Worm (Caenorhabditis elegans) whole organism, young adult: ENCODE measurements around the gene Y62H9A.11.
A peak's percentile ranks its signal among the peaks of the same experiment; 100 is the strongest.

ENCODE experiments used
- B0035.1 ChIP-seq: sonication (generic microtip); optimal IDR thresholded peaks from 2 replicates; lab custom pipeline; 2016; ENCODE audit warnings: missing genetic modification characterization, mild to moderate bottlenecking, missing compliant biosample characterization, missing genotype, missing genetic modification reagents
- F10E7.11 ChIP-seq: sonication (generic microtip); optimal IDR thresholded peaks from 2 replicates; lab custom pipeline; 2017; ENCODE audit warnings: mild to moderate bottlenecking, missing genetic modification characterization, moderate library complexity, missing compliant biosample characterization
- F23B12.7 ChIP-seq: sonication (generic microtip); optimal IDR thresholded peaks from 2 replicates; lab custom pipeline; 2017; ENCODE audit warnings: missing genetic modification characterization, mild to moderate bottlenecking, missing compliant biosample characterization, antibody characterized with exemption, moderate library complexity; ENCODE audit not compliant: insufficient read depth
- F37B4.10 ChIP-seq: fragments of 200-800 bp; sonication (Bioruptor generic); IDR thresholded peaks from 2 replicates; pipeline ENCODE4 v1.3.6; 2022; ENCODE audit warnings: missing genetic modification characterization, missing compliant biosample characterization
- F49E8.2 ChIP-seq: sonication (generic microtip); optimal IDR thresholded peaks from 3 replicates; lab custom pipeline; 2017; ENCODE audit warnings: missing genetic modification characterization, mild to moderate bottlenecking, missing compliant biosample characterization, antibody characterized with exemption, moderate library complexity; ENCODE audit not compliant: insufficient read depth
- Y53G8AR.9 ChIP-seq: fragments of 200-800 bp; sonication (Bioruptor generic); conservative IDR thresholded peaks from 2 replicates; pipeline ENCODE4 v1.3.6; 2022; ENCODE audit warnings: missing genetic modification reagents, missing genetic modification characterization, missing compliant biosample characterization
- Y56A3A.18 ChIP-seq: fragments of 200-800 bp; sonication (Bioruptor generic); IDR thresholded peaks from 2 replicates; pipeline ENCODE4 v1.3.6; 2022; ENCODE audit warnings: missing genetic modification reagents, missing genetic modification characterization, missing compliant biosample characterization
- Y67H2A.10 ChIP-seq: fragments of 200-800 bp; sonication (Bioruptor generic); conservative IDR thresholded peaks from 2 replicates; pipeline ENCODE4 v1.3.6; 2022; ENCODE audit warnings: missing genetic modification reagents, missing genetic modification characterization, missing compliant biosample characterization
- aptf-2 ChIP-seq: fragments of 200-800 bp; sonication (Bioruptor generic); conservative IDR thresholded peaks from 2 replicates; pipeline ENCODE4 v1.3.6; 2022; ENCODE audit warnings: missing genetic modification reagents, missing genetic modification characterization, missing compliant biosample characterization
- athp-1 ChIP-seq: sonication (generic microtip); optimal IDR thresholded peaks from 2 replicates; lab custom pipeline; 2017; ENCODE audit warnings: mild to moderate bottlenecking, missing genetic modification characterization, missing compliant biosample characterization
- attf-3 ChIP-seq: fragments of 200-800 bp; sonication (Bioruptor generic); conservative IDR thresholded peaks from 2 replicates; pipeline ENCODE4 v1.3.6; 2022; ENCODE audit warnings: missing genetic modification reagents, missing genetic modification characterization, missing compliant biosample characterization
- attf-5 ChIP-seq: fragments of 200-800 bp; sonication (Bioruptor generic); optimal IDR thresholded peaks from 2 replicates; lab custom pipeline; 2018; ENCODE audit warnings: mild to moderate bottlenecking, missing genetic modification characterization, missing compliant biosample characterization
- ceh-27 ChIP-seq: fragments of 200-800 bp; sonication (Bioruptor generic); optimal IDR thresholded peaks from 2 replicates; lab custom pipeline; 2018; ENCODE audit warnings: mild to moderate bottlenecking, missing genetic modification characterization, moderate library complexity, missing compliant biosample characterization
- ceh-40 ChIP-seq: fragments of 200-800 bp; sonication (Bioruptor generic); IDR thresholded peaks from 2 replicates; pipeline ENCODE4 v1.3.6; 2022; ENCODE audit warnings: missing genetic modification characterization, missing compliant biosample characterization
- ceh-91 ChIP-seq: fragments of 200-800 bp; sonication (Bioruptor generic); IDR thresholded peaks from 2 replicates; pipeline ENCODE4 v1.3.6; 2022; ENCODE audit warnings: missing genetic modification reagents, missing genetic modification characterization, missing compliant biosample characterization
- chd-7 ChIP-seq: sonication (generic microtip); optimal IDR thresholded peaks from 2 replicates; lab custom pipeline; 2016; ENCODE audit warnings: mild to moderate bottlenecking, missing genetic modification characterization, moderate library complexity, missing compliant biosample characterization
- dpff-1 ChIP-seq: sonication (generic microtip); optimal IDR thresholded peaks from 2 replicates; lab custom pipeline; 2017; ENCODE audit warnings: mild to moderate bottlenecking, missing genetic modification characterization, missing compliant biosample characterization
- efl-1 ChIP-seq: fragments of 150-350 bp; optimal IDR thresholded peaks from 2 replicates; lab custom pipeline; 2014; ENCODE audit warnings: missing biosample characterization, missing genetic modification reagents, missing genetic modification characterization
- gei-17 ChIP-seq: fragments of 200-800 bp; sonication (Bioruptor generic); optimal IDR thresholded peaks from 2 replicates; lab custom pipeline; 2018; ENCODE audit warnings: mild to moderate bottlenecking, missing genetic modification characterization, missing compliant biosample characterization
- hlh-26 ChIP-seq: fragments of 200-800 bp; sonication (Bioruptor generic); conservative IDR thresholded peaks from 2 replicates; pipeline ENCODE4 v1.3.6; 2022; ENCODE audit warnings: missing genetic modification reagents, missing genetic modification characterization, missing compliant biosample characterization
- hrde-1 ChIP-seq: sonication (generic microtip); optimal IDR thresholded peaks from 2 replicates; lab custom pipeline; 2016; ENCODE audit warnings: missing genetic modification characterization, mild to moderate bottlenecking, missing compliant biosample characterization, moderate library complexity, missing genotype, missing genetic modification reagents, borderline replicate concordance
- lag-1 ChIP-seq: fragments of 200-800 bp; sonication (Bioruptor generic); IDR thresholded peaks from 2 replicates; pipeline ENCODE4 v1.3.6; 2022; ENCODE audit warnings: missing genetic modification reagents, missing genetic modification characterization, missing compliant biosample characterization
- let-607 ChIP-seq, 2 experiments: fragments of 200-800 bp in 1 of 2; sonication (Bioruptor generic) in 1 of 2; sonication (generic microtip) in 1 of 2; optimal IDR thresholded peaks; 2 replicates each; lab custom pipeline; 2016 to 2018; ENCODE audit warnings: mild to moderate bottlenecking in 2 of 2, missing compliant biosample characterization in 2 of 2, missing genetic modification characterization in 2 of 2, moderate library complexity in 2 of 2, missing genotype in 1 of 2
- lin-26 ChIP-seq: fragments of 200-800 bp; sonication (Bioruptor generic); IDR thresholded peaks from 2 replicates; pipeline ENCODE4 v1.3.6; 2022; ENCODE audit warnings: missing genetic modification reagents, missing genetic modification characterization, missing compliant biosample characterization
- lin-40 ChIP-seq: sonication (generic microtip); optimal IDR thresholded peaks from 2 replicates; lab custom pipeline; 2016; ENCODE audit warnings: missing genetic modification characterization, mild to moderate bottlenecking, missing compliant biosample characterization, missing genotype, missing genetic modification reagents
- mel-28 ChIP-seq: sonication (generic microtip); optimal IDR thresholded peaks from 2 replicates; lab custom pipeline; 2016; ENCODE audit warnings: borderline replicate concordance, mild to moderate bottlenecking, missing genetic modification characterization, missing compliant biosample characterization
- nhr-80 ChIP-seq: sonication (generic microtip); optimal IDR thresholded peaks from 2 replicates; lab custom pipeline; 2016; ENCODE audit warnings: missing genetic modification characterization, missing compliant biosample characterization
- nhr-90 ChIP-seq: sonication (generic microtip); optimal IDR thresholded peaks from 2 replicates; lab custom pipeline; 2016; ENCODE audit warnings: missing genotype, mild to moderate bottlenecking, missing genetic modification characterization, missing compliant biosample characterization
- pbrm-1 ChIP-seq: fragments of 200-800 bp; sonication (Bioruptor generic); IDR thresholded peaks from 2 replicates; pipeline ENCODE4 v1.3.6; 2022; ENCODE audit warnings: missing genetic modification reagents, missing genetic modification characterization, missing compliant biosample characterization
- repo-1 ChIP-seq: sonication (generic microtip); optimal IDR thresholded peaks from 2 replicates; lab custom pipeline; 2017; ENCODE audit warnings: mild to moderate bottlenecking, missing genetic modification characterization, missing compliant biosample characterization
- sea-2 ChIP-seq: fragments of 200-800 bp; sonication (Bioruptor generic); IDR thresholded peaks from 2 replicates; pipeline ENCODE4 v1.3.6; 2022; ENCODE audit warnings: missing genetic modification characterization, missing compliant biosample characterization
- snpc-1.3 ChIP-seq: sonication (generic microtip); optimal IDR thresholded peaks from 2 replicates; lab custom pipeline; 2017; ENCODE audit warnings: missing genetic modification characterization, mild to moderate bottlenecking, missing compliant biosample characterization, antibody characterized with exemption, moderate library complexity, missing genotype, missing genetic modification reagents; ENCODE audit not compliant: insufficient read depth
- sptf-2 ChIP-seq: fragments of 200-800 bp; sonication (Bioruptor generic); optimal IDR thresholded peaks from 2 replicates; lab custom pipeline; 2018; ENCODE audit warnings: mild to moderate bottlenecking, missing genetic modification characterization, missing compliant biosample characterization
- ztf-25 ChIP-seq: fragments of 200-800 bp; sonication (Bioruptor generic); IDR thresholded peaks from 2 replicates; pipeline ENCODE4 v1.3.6; 2022; ENCODE audit warnings: missing genetic modification reagents, missing genetic modification characterization, missing compliant biosample characterization
- ztf-26 ChIP-seq: sonication (generic microtip); optimal IDR thresholded peaks from 2 replicates; lab custom pipeline; 2017; ENCODE audit warnings: missing genetic modification characterization, missing compliant biosample characterization
- ztf-6 ChIP-seq: fragments of 200-800 bp; sonication (Bioruptor generic); IDR thresholded peaks from 2 replicates; pipeline ENCODE4 v1.3.6; 2022; ENCODE audit warnings: missing genetic modification reagents, missing genetic modification characterization, missing compliant biosample characterization

The Y62H9A.11 gene

ce11 chrX:11948184-11948894 is 41.2 kb upstream of the Y62H9A.11 start, which contains the start of gene lsd-1:
lsd-1 (plus strand) TSS chrX:11948844.
- TF ChIP-seq sptf-2 (GFP tag; lab: Kevin White, UChicago) (no peak), attf-5 (GFP tag; lab: Kevin White, UChicago) (peak; percentile 20), dpff-1 (tag; lab: Kevin White, UChicago) (no peak), ztf-25 (no peak), F49E8.2 (tag; lab: Kevin White, UChicago) (no peak)

- TF ChIP-seq gei-17 (peak; percentile 19), ceh-27 (peak; percentile 51), nhr-80 (tag; lab: Kevin White, UChicago) (peak; percentile 11), F10E7.11 (tag; lab: Kevin White, UChicago) (no peak), lin-26 (GFP tag; lab: Robert Waterston, UW) (no peak), Y56A3A.18 (GFP tag; lab: Robert Waterston, UW) (no peak), lin-40 (tag; lab: Kevin White, UChicago) (peak; percentile 39)
Observed at ce11 chrX:11946788-11947463, 39.8 kb upstream of the Y62H9A.11 start, which contains the start of gene nfya-1. nfya-1 (minus strand) TSS chrX:11946838.

- no peak for TF ChIP-seq let-607 (tag; optimal IDR thresholded peaks at IDR 0.05; lab: Kevin White, UChicago)
- no peak for TF ChIP-seq chd-7 (tag; lab: Kevin White, UChicago)
- TF ChIP-seq, all 124 proteins: peak for 0
Observed at ce11 chrX:11941951-11942350, 34.8 kb upstream of the Y62H9A.11 start, which contains the start of gene F55G7.3. F55G7.3 (minus strand) TSS chrX:11942051.

ce11 chrX:11938826-11939225 is 31.7 kb upstream of the Y62H9A.11 start, which contains the start of gene F55G7.5:
F55G7.5 (minus strand) TSS chrX:11938926.
- TF ChIP-seq sea-2 (GFP tag; lab: Robert Waterston, UW): no peak
- no peak for TF ChIP-seq lin-40 (tag; lab: Kevin White, UChicago)

ce11 chrX:11937343-11937935 is 30.3 kb upstream of the Y62H9A.11 start:
- TF ChIP-seq attf-3 (GFP tag; lab: Robert Waterston, UW) (no peak), lag-1 (GFP tag; lab: Robert Waterston, UW) (peak; percentile 95), aptf-2 (GFP tag; lab: Robert Waterston, UW) (no peak), ceh-91 (GFP tag; lab: Robert Waterston, UW) (peak; percentile 18; the same call in 1 of the 2 replicates), snpc-1.3 (peak; percentile 24), Y53G8AR.9 (GFP tag; lab: Robert Waterston, UW) (peak; percentile 97), mel-28 (tag; lab: Kevin White, UChicago) (peak; percentile 81), hlh-26 (GFP tag; lab: Robert Waterston, UW) (no peak), Y67H2A.10 (GFP tag; lab: Robert Waterston, UW) (no peak; the same call in 1 of the 2 replicates), Y56A3A.18 (GFP tag; lab: Robert Waterston, UW) (peak; percentile 99), F37B4.10 (GFP tag; lab: Robert Waterston, UW) (0 out of 2 replicates have a peak, but pooled peaks have one; percentile 94), nhr-90 (tag; lab: Kevin White, UChicago) (peak; percentile 81), lin-26 (GFP tag; lab: Robert Waterston, UW) (peak; percentile 79; the same call in 1 of the 2 replicates), B0035.1 (tag; lab: Kevin White, UChicago) (peak; percentile 94), pbrm-1 (peak; percentile 93), ztf-26 (tag; lab: Kevin White, UChicago) (peak; percentile 99), F23B12.7 (tag; lab: Kevin White, UChicago) (peak; percentile 90), repo-1 (tag; lab: Kevin White, UChicago) (peak; percentile 98), ceh-40 (GFP tag; lab: Robert Waterston, UW) (0 out of 2 replicates have a peak, but pooled peaks have one; percentile 67), ztf-6 (GFP tag; lab: Robert Waterston, UW) (peak; percentile 94), hrde-1 (no peak), athp-1 (peak; percentile 64), efl-1 (GFP tag; lab: Kevin White, UChicago) (no peak)
